Fruit fly (Drosophila melanogaster): ENCODE measurements around the gene Naprt.

The Naprt gene

dm6 chr2L:4218820-4219219 is 20.9 kb upstream of the Naprt start:
- TF ChIP-seq lbe (GFP tag; optimal IDR thresholded peaks at IDR 0.05) (no peak), nerfin-1 (tag; optimal IDR thresholded peaks at IDR 0.05) (no peak), pan (optimal IDR thresholded peaks at IDR 0.05) (no peak), pan (GFP tag; optimal IDR thresholded peaks at IDR 0.05 in 1 of 2, IDR thresholded peaks at IDR 0.05 in 1 of 2) (no peak), wdn (GFP tag; IDR thresholded peaks at IDR 0.05) (no peak), Nf-YA (GFP tag; IDR thresholded peaks at IDR 0.05) (no peak), Camta (GFP tag; optimal IDR thresholded peaks at IDR 0.05) (no peak), Xrp1 (GFP tag; IDR thresholded peaks at IDR 0.05) (peak; percentile 17; the same call in 1 of the 2 replicates), Hand (GFP tag; optimal IDR thresholded peaks at IDR 0.05) (no peak), ranshi (GFP tag; IDR thresholded peaks at IDR 0.05) (no peak), CG6791 (GFP tag; IDR thresholded peaks at IDR 0.05; ENCODE audit: partially characterized antibody) (no peak), exex (tag; optimal IDR thresholded peaks at IDR 0.05) (no peak), crp (GFP tag; optimal IDR thresholded peaks at IDR 0.05) (no peak), toy (GFP tag; IDR thresholded peaks at IDR 0.05) (no peak), CG15269 (tag; optimal IDR thresholded peaks at IDR 0.05) (no peak), aop (GFP tag; IDR thresholded peaks at IDR 0.05) (no peak), CG9932 (GFP tag; IDR thresholded peaks at IDR 0.05) (peak; percentile 41; the same call in 1 of the 2 replicates), CG12942 (GFP tag; optimal IDR thresholded peaks at IDR 0.05) (no peak), CG33213 (GFP tag; optimal IDR thresholded peaks at IDR 0.05) (no peak), CG2199 (GFP tag; IDR thresholded peaks at IDR 0.05) (no peak), CG8388 (GFP tag; optimal IDR thresholded peaks at IDR 0.05) (no peak), CG17829 (tag; optimal IDR thresholded peaks at IDR 0.05) (peak; percentile 32), ro (GFP tag; IDR thresholded peaks at IDR 0.05) (no peak), hb (GFP tag; IDR thresholded peaks at IDR 0.05; ENCODE audit: partially characterized antibody) (no peak), kay (GFP tag; optimal IDR thresholded peaks at IDR 0.05) (no peak), Drgx (GFP tag; IDR thresholded peaks at IDR 0.05) (no peak), pnt (GFP tag; optimal IDR thresholded peaks at IDR 0.05) (no peak), CG14860 (GFP tag; IDR thresholded peaks at IDR 0.05; ENCODE audit: partially characterized antibody) (no peak), ind (GFP tag; optimal IDR thresholded peaks at IDR 0.05) (no peak), CG13775 (GFP tag; optimal IDR thresholded peaks at IDR 0.05) (peak; percentile 18), CG13123 (GFP tag; optimal IDR thresholded peaks at IDR 0.05) (no peak), phol (tag; optimal IDR thresholded peaks at IDR 0.05) (no peak), Sry-β (GFP tag; optimal IDR thresholded peaks at IDR 0.05) (no peak), inv (GFP tag; IDR thresholded peaks at IDR 0.05; ENCODE audit: partially characterized antibody) (no peak), disco-r (GFP tag; optimal IDR thresholded peaks at IDR 0.05) (no peak), CG14050 (GFP tag; IDR thresholded peaks at IDR 0.05) (no peak), lab (GFP tag; optimal IDR thresholded peaks at IDR 0.05) (no peak), Lpt (GFP tag; optimal IDR thresholded peaks at IDR 0.05) (no peak), CG6654 (GFP tag; optimal IDR thresholded peaks at IDR 0.05) (no peak), sob (GFP tag; IDR thresholded peaks at IDR 0.05) (no peak), sna (GFP tag; IDR thresholded peaks at IDR 0.05; ENCODE audit: partially characterized antibody) (no peak), CG13296 (GFP tag; optimal IDR thresholded peaks at IDR 0.05) (no peak), knrl (GFP tag; IDR thresholded peaks at IDR 0.05; ENCODE audit: partially characterized antibody) (no peak), CG1647 (GFP tag; optimal IDR thresholded peaks at IDR 0.05) (no peak), CG33557 (GFP tag; optimal IDR thresholded peaks at IDR 0.05) (no peak), zfh2 (GFP tag; optimal IDR thresholded peaks at IDR 0.05) (peak; percentile 10), Dbx (GFP tag; IDR thresholded peaks at IDR 0.05) (no peak), Aef1 (GFP tag; IDR thresholded peaks at IDR 0.05) (no peak), Dek (tag; optimal IDR thresholded peaks at IDR 0.05) (no peak), Atf6 (GFP tag; IDR thresholded peaks at IDR 0.05) (0 out of 2 replicates have a peak, but pooled peaks have one; percentile 18), CG13424 (tag; optimal IDR thresholded peaks at IDR 0.05) (no peak)
